Fruit fly (Drosophila melanogaster) whole organism, prepupa: Measurements from ENCODE around the gene Eip75B.

ENCODE experiments used
- Blimp-1 ChIP-seq: fragments of 200-800 bp; sonication (Bioruptor generic); optimal IDR thresholded peaks from 3 replicates; lab custom pipeline; 2017; ENCODE audit warnings: missing biosample characterization, missing genetic modification characterization, mild to moderate bottlenecking, moderate library complexity, missing genetic modification reagents
- CG10631 ChIP-seq: fragments of 200-800 bp; sonication (Bioruptor generic); optimal IDR thresholded peaks from 2 replicates; lab custom pipeline; 2016; ENCODE audit warnings: missing biosample characterization, missing genetic modification characterization
- CG15336 ChIP-seq: fragments of 200-800 bp; sonication (Bioruptor generic); IDR thresholded peaks from 2 replicates; pipeline ENCODE4 v1.3.6; 2022; ENCODE audit warnings: missing biosample characterization, missing genetic modification characterization
- CG8319 ChIP-seq: fragments of 200-800 bp; sonication (Bioruptor generic); optimal IDR thresholded peaks from 3 replicates; lab custom pipeline; 2016; ENCODE audit warnings: missing biosample characterization, missing genetic modification characterization
- Hr4 ChIP-seq: fragments of 200-800 bp; sonication (Bioruptor generic); optimal IDR thresholded peaks from 3 replicates; lab custom pipeline; 2016; ENCODE audit warnings: missing biosample characterization, missing genetic modification characterization
- Smox ChIP-seq: fragments of 200-800 bp; sonication (Bioruptor generic); optimal IDR thresholded peaks from 3 replicates; lab custom pipeline; 2016; ENCODE audit warnings: missing biosample characterization, missing genetic modification characterization
- dsx ChIP-seq: fragments of 200-800 bp; optimal IDR thresholded peaks from 3 replicates; lab custom pipeline; 2019; ENCODE audit warnings: missing biosample characterization, mild to moderate bottlenecking, missing genetic modification characterization, moderate library complexity; ENCODE audit not compliant: poor library complexity, severe bottlenecking
- net ChIP-seq: fragments of 200-800 bp; sonication (Bioruptor generic); optimal IDR thresholded peaks from 3 replicates; lab custom pipeline; 2016; ENCODE audit warnings: missing biosample characterization, missing genetic modification characterization
- salr ChIP-seq, 2 experiments: fragments of 200-800 bp; sonication (Bioruptor generic); optimal IDR thresholded peaks; 3 replicates each; lab custom pipeline; 2016 to 2018; ENCODE audit warnings: missing biosample characterization in 2 of 2, missing genetic modification characterization in 2 of 2, mild to moderate bottlenecking in 1 of 2

DNA sequence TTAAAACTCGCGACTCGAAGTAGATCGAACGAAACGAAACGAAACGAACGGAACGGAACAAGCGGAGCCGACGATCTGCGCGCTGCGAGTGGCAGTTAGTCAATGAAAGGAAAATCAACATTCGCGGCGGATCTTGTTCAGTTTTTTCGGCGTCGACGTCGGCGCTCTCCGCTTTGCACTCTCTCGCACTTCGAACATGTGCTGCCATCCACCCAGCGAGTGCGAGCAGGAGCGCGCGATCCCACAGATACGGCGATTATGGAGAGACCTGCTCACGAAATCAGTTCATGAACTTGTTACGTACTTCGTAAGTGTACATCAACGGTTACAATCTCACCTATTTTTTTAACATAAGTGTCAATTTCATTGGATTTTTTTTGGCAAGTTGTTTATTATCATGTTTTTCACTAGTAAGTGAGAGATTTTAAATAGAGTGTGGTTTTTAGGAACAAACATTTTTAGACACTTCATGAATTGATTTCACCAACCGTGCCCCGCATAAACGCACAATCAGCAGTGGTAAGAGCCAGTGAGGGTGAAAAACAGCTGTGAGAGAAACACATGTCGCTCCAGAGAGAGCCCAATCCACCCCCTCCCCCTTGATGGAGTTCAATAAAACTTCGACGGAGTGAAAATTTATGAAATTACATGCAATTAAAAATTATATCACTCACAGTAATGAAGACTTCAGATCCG lies 64.9 kb downstream of the Eip75B start:
- TF ChIP-seq CG10631 (peak; percentile 85), Smox (GFP tag; lab: Kevin White, UChicago) (peak; percentile 95), net (GFP tag; lab: Kevin White, UChicago) (peak; percentile 97), salr (GFP tag; optimal IDR thresholded peaks at IDR 0.05; lab: Kevin White, UChicago) (peak; percentile 80 to 95), CG8319 (GFP tag; lab: Kevin White, UChicago) (peak; percentile 90), CG15336 (GFP tag; lab: Robert Waterston, UW) (peak; percentile 96), Hr4 (GFP tag; lab: Kevin White, UChicago) (peak; percentile 97), Blimp-1 (GFP tag; lab: Kevin White, UChicago) (peak; percentile 93), dsx (GFP tag; lab: Kevin White, UChicago) (peak; percentile 92)
